Worm (Caenorhabditis elegans): ENCODE measurements around the gene ZC404.2.

- TF ChIP-seq unc-86 (tag; optimal IDR thresholded peaks at IDR 0.05) (no peak), sox-4 (tag; optimal IDR thresholded peaks at IDR 0.05) (no peak), zag-1 (tag; optimal IDR thresholded peaks at IDR 0.05) (no peak), ztf-11 (tag; optimal IDR thresholded peaks at IDR 0.05) (no peak), ceh-82 (tag; optimal IDR thresholded peaks at IDR 0.05) (no peak), fkh-10 (GFP tag; optimal IDR thresholded peaks at IDR 0.05) (no peak), mef-2 (tag; optimal IDR thresholded peaks at IDR 0.05) (no peak), C04F5.9 (tag; optimal IDR thresholded peaks at IDR 0.05) (no peak), irx-1 (tag; optimal IDR thresholded peaks at IDR 0.05) (no peak), grh-1 (GFP tag; IDR thresholded peaks at IDR 0.05) (no peak), ces-1 (GFP tag; optimal IDR thresholded peaks at IDR 0.05) (no peak), dpl-1 (GFP tag; optimal IDR thresholded peaks at IDR 0.05) (no peak), C16A3.4 (tag; optimal IDR thresholded peaks at IDR 0.05) (no peak), ceh-88 (GFP tag; IDR thresholded peaks at IDR 0.05) (no peak)
Measured at ce11 chrV:6830755-6831227, 43.0 kb downstream of the ZC404.2 start, which contains the start of gene col-142.
